In genomic region chr3L:8072720-8073119, dm6 we compare ENCODE assay signal across 1 fruit fly cellular context.
A peak's percentile ranks its signal among the peaks of the same experiment; 100 is the strongest.
TF ChIP-seq lines count a peak whose summit lies in the region.

No protein-coding gene starts in this region.

TF ChIP-seq in whole organism, embryonic, 481 proteins besides CTCF, POLR2A, EP300 and RAD21 (continued from another document and continues in another):
- TF ChIP-seq CG14860 (GFP tag; IDR thresholded peaks at IDR 0.05; lab: Robert Waterston, UW; ENCODE audit: partially characterized antibody) (no peak), CHES-1-like (GFP tag; optimal IDR thresholded peaks at IDR 0.05; lab: Kevin White, UChicago) (no peak), mirr (GFP tag; optimal IDR thresholded peaks at IDR 0.05; lab: Kevin White, UChicago) (no peak), CG6175 (GFP tag; IDR thresholded peaks at IDR 0.05; lab: Robert Waterston, UW) (0 out of 3 replicates have a peak, but pooled peaks have one; percentile 45), CG17186 (GFP tag; optimal IDR thresholded peaks at IDR 0.05; lab: Kevin White, UChicago) (peak; percentile 23), Drgx (GFP tag; IDR thresholded peaks at IDR 0.05; lab: Robert Waterston, UW) (peak; percentile 75), ems (GFP tag; optimal IDR thresholded peaks at IDR 0.05; lab: Kevin White, UChicago) (no peak), bsh (GFP tag; optimal IDR thresholded peaks at IDR 0.05; lab: Kevin White, UChicago) (peak in 1 of 2 experiments; percentile 28), CG30431 (GFP tag; optimal IDR thresholded peaks at IDR 0.05; lab: Kevin White, UChicago) (no peak), tx (GFP tag; optimal IDR thresholded peaks at IDR 0.05; lab: Kevin White, UChicago) (no peak), otp (GFP tag; IDR thresholded peaks at IDR 0.05; lab: Robert Waterston, UW) (0 out of 3 replicates have a peak, but pooled peaks have one; percentile 25), bigmax (GFP tag; optimal IDR thresholded peaks at IDR 0.05; lab: Kevin White, UChicago) (no peak), toy (GFP tag; IDR thresholded peaks at IDR 0.05; lab: Robert Waterston, UW) (no peak), nom (GFP tag; optimal IDR thresholded peaks at IDR 0.05; lab: Kevin White, UChicago) (no peak), CG34224 (GFP tag; IDR thresholded peaks at IDR 0.05; lab: Robert Waterston, UW; ENCODE audit: partially characterized antibody) (no peak), CG12769 (tag; optimal IDR thresholded peaks at IDR 0.05; lab: Kevin White, UChicago) (no peak), CG6765 (GFP tag; optimal IDR thresholded peaks at IDR 0.05; lab: Kevin White, UChicago) (no peak), CG4328 (GFP tag; optimal IDR thresholded peaks at IDR 0.05; lab: Kevin White, UChicago) (peak; percentile 15), CG2129 (GFP tag; IDR thresholded peaks at IDR 0.05; lab: Robert Waterston, UW; ENCODE audit: partially characterized antibody) (no peak), tna (GFP tag; IDR thresholded peaks at IDR 0.05; lab: Robert Waterston, UW; ENCODE audit: partially characterized antibody) (no peak), HLHmδ (GFP tag; optimal IDR thresholded peaks at IDR 0.05; lab: Kevin White, UChicago) (no peak), CG13287 (GFP tag; IDR thresholded peaks at IDR 0.05; lab: Robert Waterston, UW; ENCODE audit: partially characterized antibody) (no peak), grau (tag; optimal IDR thresholded peaks at IDR 0.05; lab: Kevin White, UChicago) (peak; percentile 35), ind (GFP tag; optimal IDR thresholded peaks at IDR 0.05; lab: Kevin White, UChicago) (peak; percentile 85), CG1024 (GFP tag; IDR thresholded peaks at IDR 0.05; lab: Robert Waterston, UW) (0 out of 2 replicates have a peak, but pooled peaks have one; percentile 43), CG12744 (GFP tag; optimal IDR thresholded peaks at IDR 0.05; lab: Kevin White, UChicago) (no peak), Dip2 (GFP tag; IDR thresholded peaks at IDR 0.05; lab: Robert Waterston, UW) (no peak), CG14014 (GFP tag; IDR thresholded peaks at IDR 0.05; lab: Robert Waterston, UW) (peak; percentile 28; the same call in 1 of the 2 replicates), CG18619 (GFP tag; optimal IDR thresholded peaks at IDR 0.05; lab: Kevin White, UChicago) (peak; percentile 40), CG17612 (GFP tag; IDR thresholded peaks at IDR 0.05; lab: Robert Waterston, UW) (no peak), CG17829 (tag; optimal IDR thresholded peaks at IDR 0.05; lab: Kevin White, UChicago) (peak; percentile 66), lola (GFP tag; optimal IDR thresholded peaks at IDR 0.05; lab: Kevin White, UChicago) (no peak), sens-2 (GFP tag; IDR thresholded peaks at IDR 0.05; lab: Robert Waterston, UW) (peak; percentile 22; the same call in 1 of the 2 replicates), so (GFP tag; IDR thresholded peaks at IDR 0.05; lab: Robert Waterston, UW) (no peak), pros (GFP tag; optimal IDR thresholded peaks at IDR 0.05; lab: Kevin White, UChicago) (no peak), CG15073 (GFP tag; optimal IDR thresholded peaks at IDR 0.05; lab: Kevin White, UChicago) (no peak), Antp (GFP tag; optimal IDR thresholded peaks at IDR 0.05; lab: Kevin White, UChicago) (peak; percentile 59), btn (GFP tag; optimal IDR thresholded peaks at IDR 0.05; lab: Kevin White, UChicago) (no peak), hkb (optimal IDR thresholded peaks at IDR 0.05; lab: Kevin White, UChicago) (no peak), hkb (GFP tag; IDR thresholded peaks at IDR 0.05; lab: Robert Waterston, UW) (peak; percentile 80), CG10979 (tag; optimal IDR thresholded peaks at IDR 0.05; lab: Kevin White, UChicago) (peak; percentile 80), CG12236 (GFP tag; optimal IDR thresholded peaks at IDR 0.05; lab: Kevin White, UChicago) (no peak), vfl (GFP tag; optimal IDR thresholded peaks at IDR 0.05; lab: Kevin White, UChicago) (no peak), CG7357 (GFP tag; IDR thresholded peaks at IDR 0.05; lab: Robert Waterston, UW) (0 out of 3 replicates have a peak, but pooled peaks have one; percentile 33), HmgZ (tag; optimal IDR thresholded peaks at IDR 0.05; lab: Kevin White, UChicago) (no peak), CG4424 (GFP tag; optimal IDR thresholded peaks at IDR 0.05; lab: Kevin White, UChicago) (peak; percentile 79), ken (GFP tag; IDR thresholded peaks at IDR 0.05; lab: Robert Waterston, UW) (no peak), sob (GFP tag; IDR thresholded peaks at IDR 0.05; lab: Robert Waterston, UW) (peak; percentile 52; the same call in 1 of the 2 replicates), CG7556 (GFP tag; optimal IDR thresholded peaks at IDR 0.05; lab: Kevin White, UChicago) (peak; percentile 32), zfh2 (GFP tag; optimal IDR thresholded peaks at IDR 0.05; lab: Kevin White, UChicago) (no peak), unc-4 (GFP tag; IDR thresholded peaks at IDR 0.05; lab: Robert Waterston, UW; ENCODE audit: partially characterized antibody) (no peak), CG8089 (GFP tag; optimal IDR thresholded peaks at IDR 0.05; lab: Kevin White, UChicago) (no peak), bbx (GFP tag; IDR thresholded peaks at IDR 0.05; lab: Robert Waterston, UW; ENCODE audit: partially characterized antibody) (no peak), CG2199 (GFP tag; IDR thresholded peaks at IDR 0.05; lab: Robert Waterston, UW) (0 out of 3 replicates have a peak, but pooled peaks have one; percentile 30), scrt (GFP tag; optimal IDR thresholded peaks at IDR 0.05; lab: Kevin White, UChicago) (peak; percentile 74), maf-S (GFP tag; optimal IDR thresholded peaks at IDR 0.05; lab: Kevin White, UChicago) (no peak), gro (GFP tag; optimal IDR thresholded peaks at IDR 0.05; lab: Kevin White, UChicago) (peak; percentile 37), CG5953 (GFP tag; IDR thresholded peaks at IDR 0.05; lab: Robert Waterston, UW) (peak; percentile 32; the same call in 1 of the 2 replicates), gfzf (GFP tag; optimal IDR thresholded peaks at IDR 0.05; lab: Kevin White, UChicago) (no peak), Tbp (GFP tag; optimal IDR thresholded peaks at IDR 0.05; lab: Kevin White, UChicago) (no peak), da (GFP tag; optimal IDR thresholded peaks at IDR 0.05; lab: Kevin White, UChicago) (no peak), org-1 (GFP tag; optimal IDR thresholded peaks at IDR 0.05; lab: Kevin White, UChicago) (no peak), sens (GFP tag; lab: Kevin White, UChicago) (peak; percentile 77), CG31388 (GFP tag; optimal IDR thresholded peaks at IDR 0.05; lab: Kevin White, UChicago) (peak; percentile 34), CG12071 (GFP tag; optimal IDR thresholded peaks at IDR 0.05; lab: Kevin White, UChicago) (peak; percentile 49), Trl (optimal IDR thresholded peaks at IDR 0.05; lab: Kevin White, UChicago) (peak in 1 of 2 experiments; percentile 18), Trl (GFP tag; optimal IDR thresholded peaks at IDR 0.05; lab: Kevin White, UChicago) (peak; percentile 27), C15 (GFP tag; IDR thresholded peaks at IDR 0.05; lab: Robert Waterston, UW) (peak; percentile 52; the same call in 1 of the 3 replicates), CkIIα-i1 (GFP tag; IDR thresholded peaks at IDR 0.05; lab: Robert Waterston, UW) (no peak), Dip3 (GFP tag; optimal IDR thresholded peaks at IDR 0.05; lab: Kevin White, UChicago) (peak; percentile 30), CG6254 (GFP tag; optimal IDR thresholded peaks at IDR 0.05; lab: Kevin White, UChicago) (peak; percentile 67), odd (GFP tag; optimal IDR thresholded peaks at IDR 0.05; lab: Kevin White, UChicago) (no peak), CG9215 (GFP tag; IDR thresholded peaks at IDR 0.05; lab: Robert Waterston, UW) (no peak), CG11085 (GFP tag; IDR thresholded peaks at IDR 0.05; lab: Robert Waterston, UW) (peak; percentile 47; the same call in 1 of the 2 replicates), gsb (GFP tag; IDR thresholded peaks at IDR 0.05; lab: Robert Waterston, UW) (peak; percentile 51; the same call in 1 of the 2 replicates), CG6854 (GFP tag; optimal IDR thresholded peaks at IDR 0.05; lab: Kevin White, UChicago) (peak; percentile 12), H2.0 (GFP tag; IDR thresholded peaks at IDR 0.05; lab: Robert Waterston, UW) (no peak), tup (GFP tag; optimal IDR thresholded peaks at IDR 0.05; lab: Kevin White, UChicago) (no peak), kni (GFP tag; optimal IDR thresholded peaks at IDR 0.05; lab: Kevin White, UChicago) (peak; percentile 57), Nf-YB (GFP tag; optimal IDR thresholded peaks at IDR 0.05; lab: Kevin White, UChicago) (no peak), CG30020 (tag; optimal IDR thresholded peaks at IDR 0.05; lab: Kevin White, UChicago) (no peak), dmrt11E (tag; optimal IDR thresholded peaks at IDR 0.05; lab: Kevin White, UChicago) (no peak), CG18599 (GFP tag; optimal IDR thresholded peaks at IDR 0.05; lab: Kevin White, UChicago) (peak; percentile 83), Nf-YC (tag; optimal IDR thresholded peaks at IDR 0.05; lab: Kevin White, UChicago) (peak; percentile 9), gem (tag; optimal IDR thresholded peaks at IDR 0.05; lab: Kevin White, UChicago) (peak; percentile 57), CG1647 (GFP tag; optimal IDR thresholded peaks at IDR 0.05; lab: Kevin White, UChicago) (peak; percentile 16), CG3281 (GFP tag; optimal IDR thresholded peaks at IDR 0.05; lab: Kevin White, UChicago) (peak; percentile 69), cwo (GFP tag; optimal IDR thresholded peaks at IDR 0.05; lab: Kevin White, UChicago) (peak; percentile 65), CG31365 (tag; optimal IDR thresholded peaks at IDR 0.05; lab: Kevin White, UChicago) (no peak), CG8281 (tag; optimal IDR thresholded peaks at IDR 0.05; lab: Kevin White, UChicago) (peak; percentile 40), Rfx (GFP tag; IDR thresholded peaks at IDR 0.05; lab: Robert Waterston, UW) (peak; percentile 72), jigr1 (GFP tag; IDR thresholded peaks at IDR 0.05; lab: Robert Waterston, UW) (0 out of 3 replicates have a peak, but pooled peaks have one; percentile 42), CG8290 (GFP tag; optimal IDR thresholded peaks at IDR 0.05; lab: Kevin White, UChicago) (no peak), CG8290 (tag; optimal IDR thresholded peaks at IDR 0.05; lab: Kevin White, UChicago) (no peak), CG2678 (tag; optimal IDR thresholded peaks at IDR 0.05; lab: Kevin White, UChicago) (peak; percentile 88), CG9437 (GFP tag; optimal IDR thresholded peaks at IDR 0.05; lab: Kevin White, UChicago) (no peak), D19B (GFP tag; optimal IDR thresholded peaks at IDR 0.05; lab: Kevin White, UChicago) (no peak), TFAM (GFP tag; optimal IDR thresholded peaks at IDR 0.05; lab: Kevin White, UChicago) (no peak), HHEX (GFP tag; optimal IDR thresholded peaks at IDR 0.05; lab: Kevin White, UChicago) (peak; percentile 77), fru (optimal IDR thresholded peaks at IDR 0.05; lab: Kevin White, UChicago) (no peak), ftz-f1 (GFP tag; optimal IDR thresholded peaks at IDR 0.05; lab: Kevin White, UChicago) (no peak), Pdp1 (GFP tag; optimal IDR thresholded peaks at IDR 0.05; lab: Kevin White, UChicago) (peak; percentile 1 to 70), CG2875 (GFP tag; optimal IDR thresholded peaks at IDR 0.05; lab: Kevin White, UChicago) (peak; percentile 18), dan (GFP tag; IDR thresholded peaks at IDR 0.05; lab: Robert Waterston, UW) (no peak), CG17361 (GFP tag; IDR thresholded peaks at IDR 0.05; lab: Robert Waterston, UW) (peak; percentile 81), NK7.1 (GFP tag; optimal IDR thresholded peaks at IDR 0.05; lab: Kevin White, UChicago) (no peak), CG10147 (GFP tag; optimal IDR thresholded peaks at IDR 0.05; lab: Kevin White, UChicago) (peak; percentile 84), rib (GFP tag; IDR thresholded peaks at IDR 0.05; lab: Robert Waterston, UW) (no peak), Kr (GFP tag; optimal IDR thresholded peaks at IDR 0.05; lab: Kevin White, UChicago) (no peak), exex (tag; optimal IDR thresholded peaks at IDR 0.05; lab: Kevin White, UChicago) (peak; percentile 14), vvl (GFP tag; IDR thresholded peaks at IDR 0.05; lab: Robert Waterston, UW) (peak; percentile 81), Mrtf (GFP tag; IDR thresholded peaks at IDR 0.05; lab: Robert Waterston, UW) (no peak; the same call in 2 of the 3 replicates), Xrp1 (GFP tag; IDR thresholded peaks at IDR 0.05; lab: Robert Waterston, UW) (peak; percentile 74), inv (GFP tag; IDR thresholded peaks at IDR 0.05; lab: Robert Waterston, UW; ENCODE audit: partially characterized antibody) (no peak), CG11695 (GFP tag; IDR thresholded peaks at IDR 0.05; lab: Robert Waterston, UW) (peak; percentile 60; the same call in 2 of the 3 replicates), CG6791 (GFP tag; IDR thresholded peaks at IDR 0.05; lab: Robert Waterston, UW; ENCODE audit: partially characterized antibody) (no peak), CG3838 (GFP tag; optimal IDR thresholded peaks at IDR 0.05; lab: Kevin White, UChicago) (no peak), Mad (GFP tag; optimal IDR thresholded peaks at IDR 0.05; lab: Kevin White, UChicago) (no peak), CG11560 (tag; IDR thresholded peaks at IDR 0.05; lab: Robert Waterston, UW) (no peak), H15 (GFP tag; IDR thresholded peaks at IDR 0.05; lab: Robert Waterston, UW) (no peak; the same call in 2 of the 3 replicates), CG11723 (GFP tag; optimal IDR thresholded peaks at IDR 0.05; lab: Kevin White, UChicago) (no peak), CG11504 (tag; optimal IDR thresholded peaks at IDR 0.05; lab: Kevin White, UChicago) (peak; percentile 88), ATbp (GFP tag; optimal IDR thresholded peaks at IDR 0.05; lab: Kevin White, UChicago) (peak; percentile 25), HLH3B (GFP tag; IDR thresholded peaks at IDR 0.05; lab: Robert Waterston, UW) (peak; percentile 79; the same call in 1 of the 2 replicates), CG30403 (GFP tag; optimal IDR thresholded peaks at IDR 0.05; lab: Kevin White, UChicago) (peak; percentile 60), CG17385 (GFP tag; optimal IDR thresholded peaks at IDR 0.05; lab: Kevin White, UChicago) (peak; percentile 4), Doc3 (GFP tag; IDR thresholded peaks at IDR 0.05; lab: Robert Waterston, UW; ENCODE audit: partially characterized antibody) (no peak), wor (GFP tag; IDR thresholded peaks at IDR 0.05; lab: Robert Waterston, UW) (peak; percentile 33; the same call in 1 of the 2 replicates), CG32772 (GFP tag; IDR thresholded peaks at IDR 0.05; lab: Robert Waterston, UW) (peak; percentile 56; the same call in 1 of the 2 replicates), B-H2 (GFP tag; optimal IDR thresholded peaks at IDR 0.05; lab: Kevin White, UChicago) (no peak), CG11696 (GFP tag; IDR thresholded peaks at IDR 0.05; lab: Robert Waterston, UW) (peak; percentile 64; the same call in 1 of the 2 replicates)
